Worm (Caenorhabditis elegans) whole organism, early embryonic: Measurements from ENCODE around the gene F49E10.4.

Experiments
- B0310.2 ChIP-seq: sonication (generic microtip); optimal IDR thresholded peaks from 2 replicates; lab custom pipeline; 2016; ENCODE audit warnings: mild to moderate bottlenecking, missing genetic modification characterization, missing compliant biosample characterization
- F13C5.2 ChIP-seq: sonication (generic microtip); optimal IDR thresholded peaks from 2 replicates; lab custom pipeline; 2017; ENCODE audit warnings: mild to moderate bottlenecking, missing genetic modification characterization, inconsistent platforms, missing compliant biosample characterization
- aly-1 ChIP-seq: sonication (generic microtip); optimal IDR thresholded peaks from 2 replicates; lab custom pipeline; 2016; ENCODE audit warnings: missing genetic modification characterization, missing compliant biosample characterization
- ama-1 ChIP-seq: fragments of 150-350 bp; optimal IDR thresholded peaks from 2 replicates; lab custom pipeline; 2014
- ceh-13 ChIP-seq: fragments of 200-800 bp; sonication (Bioruptor generic); optimal IDR thresholded peaks from 2 replicates; lab custom pipeline; 2018; ENCODE audit warnings: mild to moderate bottlenecking, missing genetic modification characterization, missing compliant biosample characterization
- ceh-36 ChIP-seq: sonication (generic microtip); optimal IDR thresholded peaks from 2 replicates; lab custom pipeline; 2016; ENCODE audit warnings: missing genetic modification characterization, inconsistent platforms, missing compliant biosample characterization
- ets-7 ChIP-seq: sonication (generic microtip); optimal IDR thresholded peaks from 2 replicates; lab custom pipeline; 2016; ENCODE audit warnings: missing genotype, missing genetic modification characterization, missing compliant biosample characterization
- flt-1 ChIP-seq: fragments of 200-800 bp; sonication (Bioruptor generic); IDR thresholded peaks from 2 replicates; pipeline ENCODE4 v1.3.6; 2022; ENCODE audit warnings: missing genetic modification characterization, missing compliant biosample characterization
- hmbx-1 ChIP-seq: sonication (generic microtip); optimal IDR thresholded peaks from 2 replicates; lab custom pipeline; 2016; ENCODE audit warnings: mild to moderate bottlenecking, missing genetic modification characterization, missing compliant biosample characterization
- hmg-4 ChIP-seq: fragments of 200-800 bp; sonication (Bioruptor generic); optimal IDR thresholded peaks from 2 replicates; lab custom pipeline; 2018; ENCODE audit warnings: mild to moderate bottlenecking, missing genetic modification characterization, missing compliant biosample characterization
- hnd-1 ChIP-seq: sonication (generic microtip); optimal IDR thresholded peaks from 2 replicates; lab custom pipeline; 2016; ENCODE audit warnings: missing genetic modification characterization, missing compliant biosample characterization
- pes-1 ChIP-seq: fragments of 200-800 bp; sonication (Bioruptor generic); IDR thresholded peaks from 2 replicates; pipeline ENCODE4 v1.3.6; 2022; ENCODE audit warnings: missing genetic modification reagents, missing genetic modification characterization, missing compliant biosample characterization
- scrt-1 ChIP-seq: fragments of 200-800 bp; sonication (Bioruptor generic); IDR thresholded peaks from 2 replicates; pipeline ENCODE4 v1.3.6; 2022; ENCODE audit warnings: missing genetic modification characterization, missing compliant biosample characterization
- sea-1 ChIP-seq: fragments of 200-800 bp; sonication (Bioruptor generic); conservative IDR thresholded peaks from 2 replicates; pipeline ENCODE4 v1.3.6; 2022; ENCODE audit warnings: missing genetic modification characterization, missing compliant biosample characterization
- tbx-11 ChIP-seq: fragments of 200-800 bp; sonication (Bioruptor generic); IDR thresholded peaks from 2 replicates; pipeline ENCODE4 v1.3.6; 2022; ENCODE audit warnings: missing genetic modification characterization, missing compliant biosample characterization
- tbx-37 ChIP-seq: fragments of 200-800 bp; sonication (Bioruptor generic); conservative IDR thresholded peaks from 2 replicates; pipeline ENCODE4 v1.3.6; 2022; ENCODE audit warnings: missing genetic modification reagents, missing genetic modification characterization, missing compliant biosample characterization
- tra-4 ChIP-seq: sonication (generic microtip); optimal IDR thresholded peaks from 2 replicates; lab custom pipeline; 2017; ENCODE audit warnings: missing genetic modification characterization, missing compliant biosample characterization

The F49E10.4 gene

DNA sequence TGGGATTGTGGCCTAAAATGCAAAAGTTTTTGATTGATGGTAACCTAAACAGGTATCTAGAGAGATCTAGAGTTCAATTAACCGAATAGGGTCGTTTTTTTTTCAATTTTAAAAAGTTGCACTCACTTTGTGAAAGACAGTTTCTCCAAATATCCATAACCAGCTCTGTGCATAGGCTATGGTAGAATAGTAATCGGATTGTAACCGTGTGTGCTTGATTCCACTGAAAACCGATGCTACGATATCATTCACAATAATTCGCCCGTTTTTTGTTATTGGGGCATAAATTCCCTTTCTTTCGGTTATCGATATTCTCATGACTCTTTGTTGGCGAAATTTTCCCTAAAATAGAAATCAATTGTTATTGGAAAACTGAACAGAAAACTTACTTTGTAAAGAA lies 23.6 kb upstream of the F49E10.4 start:
- TF ChIP-seq ama-1 (lab: Kevin White, UChicago) (no peak), scrt-1 (no peak), aly-1 (no peak), tra-4 (tag; lab: Kevin White, UChicago) (no peak), hnd-1 (tag; lab: Kevin White, UChicago) (no peak), pes-1 (no peak), F13C5.2 (no peak), tbx-37 (GFP tag; lab: Robert Waterston, UW) (no peak), ceh-13 (GFP tag; lab: Kevin White, UChicago) (no peak), hmbx-1 (no peak)

DNA sequence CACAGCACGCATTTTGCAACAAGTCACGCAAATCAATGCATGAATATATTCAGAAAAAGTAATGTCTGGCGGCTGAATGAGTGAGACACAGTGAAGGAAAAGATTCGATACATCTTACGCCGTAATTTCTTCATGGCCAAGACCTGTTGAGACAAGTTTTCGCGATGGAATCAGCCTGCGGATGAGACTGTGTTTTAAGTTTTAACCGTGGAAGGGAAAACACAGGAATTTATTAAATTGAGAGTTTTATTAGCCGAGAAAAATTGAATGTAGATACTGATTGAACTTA lies 21.6 kb upstream of the F49E10.4 start, which contains the start of gene hog-1:
Gene hog-1 (minus strand): TSS at position 101 of the 289 bp plus-strand sequence.
- TF ChIP-seq pes-1 (no peak), B0310.2 (tag; lab: Kevin White, UChicago) (no peak), ceh-13 (GFP tag; lab: Kevin White, UChicago) (no peak), aly-1 (no peak), hnd-1 (tag; lab: Kevin White, UChicago) (no peak), ama-1 (lab: Kevin White, UChicago) (no peak), hmbx-1 (no peak), sea-1 (GFP tag; lab: Robert Waterston, UW) (no peak), F13C5.2 (no peak), ceh-36 (tag; lab: Kevin White, UChicago) (no peak), tra-4 (tag; lab: Kevin White, UChicago) (no peak), flt-1 (no peak), hmg-4 (GFP tag; lab: Kevin White, UChicago) (no peak), tbx-37 (GFP tag; lab: Robert Waterston, UW) (no peak), scrt-1 (no peak), ets-7 (tag; lab: Kevin White, UChicago) (no peak), tbx-11 (no peak)

DNA sequence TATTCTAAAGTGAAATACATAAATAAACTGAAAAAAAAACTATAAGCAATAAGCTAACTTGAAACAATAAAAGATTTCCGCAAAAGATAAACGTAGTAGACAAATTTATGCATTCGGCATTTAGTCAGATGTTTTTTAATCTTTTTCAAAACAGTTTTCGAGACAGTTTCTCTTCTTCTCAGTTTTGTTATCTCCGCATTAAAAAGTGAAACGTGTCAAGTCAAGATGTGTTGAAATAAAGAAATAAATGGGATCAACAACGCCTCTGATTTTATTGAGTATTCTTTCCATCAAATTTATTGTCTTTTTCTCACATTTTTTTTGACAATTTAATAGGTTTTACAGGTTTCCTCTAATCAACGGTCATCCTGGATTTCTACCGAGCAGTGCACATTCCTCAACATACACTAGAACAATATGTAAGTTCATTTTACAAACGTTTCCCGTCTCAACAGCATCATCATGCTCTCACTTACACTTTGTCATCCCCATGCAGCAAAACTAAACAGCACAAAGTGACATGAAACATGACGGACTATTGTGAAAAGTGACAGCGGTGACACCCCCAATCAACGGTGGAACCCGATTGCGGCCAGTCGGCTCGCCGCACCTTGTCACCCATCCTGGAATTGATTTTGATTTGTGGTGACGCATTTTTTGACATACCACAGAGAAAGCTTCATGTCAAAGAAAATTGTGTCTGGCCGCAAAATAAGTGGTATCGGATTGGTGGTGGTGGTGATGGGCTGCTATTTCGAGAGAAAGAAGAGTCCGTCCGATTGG lies 21.0 kb upstream of the F49E10.4 start:
- no peak for TF ChIP-seq tbx-11
- TF ChIP-seq tra-4 (tag; lab: Kevin White, UChicago): no peak
- no peak for TF ChIP-seq flt-1
- TF ChIP-seq sea-1 (GFP tag; lab: Robert Waterston, UW): no peak
- no peak for TF ChIP-seq ceh-36 (tag; lab: Kevin White, UChicago)
- TF ChIP-seq hmg-4 (GFP tag; lab: Kevin White, UChicago): no peak
- TF ChIP-seq ama-1 (lab: Kevin White, UChicago): no peak
- no peak for TF ChIP-seq ets-7 (tag; lab: Kevin White, UChicago)
- no peak for TF ChIP-seq B0310.2 (tag; lab: Kevin White, UChicago)
- no peak for TF ChIP-seq hmbx-1
- no peak for TF ChIP-seq aly-1
- TF ChIP-seq ceh-13 (GFP tag; lab: Kevin White, UChicago): no peak

DNA sequence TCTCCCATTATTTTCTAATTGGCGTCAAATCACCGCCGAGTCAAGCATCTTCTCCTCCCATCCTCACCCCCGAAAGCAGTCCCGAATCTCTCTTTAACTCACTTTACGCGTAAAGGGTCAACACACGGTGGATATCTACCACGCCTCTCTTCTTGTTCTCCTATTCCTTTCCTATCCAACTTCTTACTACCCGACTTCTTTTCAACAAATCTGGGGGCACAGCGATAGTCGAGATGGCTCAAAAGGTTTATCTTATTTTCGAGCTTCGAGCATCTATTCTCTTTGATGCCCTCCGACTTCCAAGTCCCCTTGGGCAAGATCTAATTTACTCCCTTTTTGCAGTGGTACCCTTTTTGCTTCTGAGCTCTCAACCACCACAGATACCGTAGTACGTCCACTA lies 16.5 kb upstream of the F49E10.4 start:
- TF ChIP-seq ets-7 (tag; lab: Kevin White, UChicago) (no peak), hmg-4 (GFP tag; lab: Kevin White, UChicago) (no peak), ceh-13 (GFP tag; lab: Kevin White, UChicago) (no peak), tra-4 (tag; lab: Kevin White, UChicago) (no peak), ama-1 (lab: Kevin White, UChicago) (no peak), tbx-11 (no peak), hnd-1 (tag; lab: Kevin White, UChicago) (no peak), F13C5.2 (no peak), hmbx-1 (no peak), ceh-36 (tag; lab: Kevin White, UChicago) (no peak), flt-1 (no peak), pes-1 (no peak), aly-1 (no peak), sea-1 (GFP tag; lab: Robert Waterston, UW) (no peak), scrt-1 (no peak), B0310.2 (tag; lab: Kevin White, UChicago) (no peak), tbx-37 (GFP tag; lab: Robert Waterston, UW) (no peak)

DNA sequence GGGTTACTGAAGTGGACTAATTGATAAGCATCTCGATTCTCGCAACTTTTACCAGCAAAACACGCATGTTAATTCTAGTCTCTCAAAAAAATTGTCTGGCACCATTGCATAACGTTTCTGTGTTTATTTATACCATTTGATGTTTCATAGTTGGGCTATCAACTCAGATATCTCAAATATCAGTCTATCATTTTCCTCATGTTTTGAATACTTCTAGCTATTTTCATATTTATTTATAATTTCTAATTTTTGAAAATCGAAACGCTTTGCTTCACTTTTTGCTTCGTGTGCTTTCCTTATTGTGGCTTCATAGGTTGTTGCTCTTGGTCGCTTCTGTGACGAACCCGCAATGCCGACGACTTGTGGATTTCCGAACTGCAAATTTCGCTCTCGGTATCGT lies 13.3 kb upstream of the F49E10.4 start, which contains the start of gene ctbp-1:
Gene ctbp-1 (plus strand): TSS at position 301 of the 400 bp plus-strand sequence.
- TF ChIP-seq flt-1 (no peak), aly-1 (no peak), sea-1 (GFP tag; lab: Robert Waterston, UW) (no peak), F13C5.2 (no peak), ama-1 (lab: Kevin White, UChicago) (no peak), hmg-4 (GFP tag; lab: Kevin White, UChicago) (no peak), tbx-37 (GFP tag; lab: Robert Waterston, UW) (no peak), tra-4 (tag; lab: Kevin White, UChicago) (no peak), B0310.2 (tag; lab: Kevin White, UChicago) (no peak), scrt-1 (no peak), ets-7 (tag; lab: Kevin White, UChicago) (no peak), hnd-1 (tag; lab: Kevin White, UChicago) (no peak), hmbx-1 (no peak), ceh-13 (GFP tag; lab: Kevin White, UChicago) (no peak), pes-1 (no peak), ceh-36 (tag; lab: Kevin White, UChicago) (no peak), tbx-11 (no peak)

DNA sequence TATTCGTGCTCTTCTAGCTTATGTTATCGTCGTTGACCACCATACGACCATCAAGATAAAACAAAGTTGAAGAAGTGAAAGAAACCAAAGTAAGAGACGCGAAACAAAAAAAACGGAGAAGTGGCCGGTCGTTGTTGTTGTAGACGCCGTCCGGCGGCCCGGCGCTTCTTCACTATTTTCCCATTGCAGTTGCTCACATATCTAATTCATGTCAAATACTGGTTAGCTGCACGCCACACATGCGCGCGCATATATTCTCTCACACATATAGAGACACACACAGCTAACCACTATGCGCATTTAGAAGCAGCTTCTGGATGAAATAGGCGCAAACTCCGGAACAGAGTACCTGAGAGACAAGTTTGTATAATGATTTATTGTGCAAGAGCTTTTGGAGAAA lies 7.6 kb upstream of the F49E10.4 start:
- no peak for TF ChIP-seq ceh-13 (GFP tag; lab: Kevin White, UChicago)
- no peak for TF ChIP-seq sea-1 (GFP tag; lab: Robert Waterston, UW)
- no peak for TF ChIP-seq ama-1 (lab: Kevin White, UChicago)
- no peak for TF ChIP-seq flt-1
- no peak for TF ChIP-seq hnd-1 (tag; lab: Kevin White, UChicago)
- no peak for TF ChIP-seq tbx-11
- TF ChIP-seq F13C5.2: no peak
- no peak for TF ChIP-seq tbx-37 (GFP tag; lab: Robert Waterston, UW)
- no peak for TF ChIP-seq tra-4 (tag; lab: Kevin White, UChicago)
- TF ChIP-seq pes-1: no peak
- no peak for TF ChIP-seq ceh-36 (tag; lab: Kevin White, UChicago)
- TF ChIP-seq aly-1: no peak
- TF ChIP-seq scrt-1: no peak
- TF ChIP-seq hmg-4 (GFP tag; lab: Kevin White, UChicago): no peak

DNA sequence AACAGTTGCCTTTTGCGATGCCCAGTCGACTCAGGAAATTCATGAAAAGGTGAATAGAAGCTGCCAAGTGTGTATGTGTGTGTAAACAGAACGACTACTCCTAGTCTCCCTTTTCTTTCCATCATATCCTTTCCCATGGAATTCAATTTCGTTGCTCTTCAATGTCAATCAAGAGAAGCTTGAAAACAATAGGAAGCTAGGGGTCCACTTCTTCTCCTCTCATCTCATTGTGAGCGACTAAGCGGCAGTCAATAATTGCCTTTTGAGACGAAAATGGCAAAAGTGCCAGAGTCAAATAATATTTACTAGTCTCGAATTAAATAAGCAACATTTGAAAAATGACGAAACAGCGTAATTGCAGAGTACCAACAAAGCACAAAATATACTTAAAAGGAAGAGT lies 6.1 kb upstream of the F49E10.4 start:
- TF ChIP-seq flt-1: no peak
- TF ChIP-seq tra-4 (tag; lab: Kevin White, UChicago): no peak
- no peak for TF ChIP-seq tbx-37 (GFP tag; lab: Robert Waterston, UW)
